Worm (Caenorhabditis elegans): ENCODE results near the gene his-60.
A peak's percentile ranks its signal among the peaks of the same experiment; 100 is the strongest.
"Not testable (repeated sequence)": the region's sequence is repeated elsewhere in the genome, so short reads cannot be mapped to it uniquely, and the experiment has no call there.

The his-60 gene

ce11 chrIV:7486201-7486947 lies 1.4 kb downstream of the his-60 start, which contains the start of the genes his-61 and his-62 (continued):
- TF ChIP-seq aptf-2 (GFP tag; conservative IDR thresholded peaks at IDR 0.05): peak; percentile 87
- peak; percentile 32; the same call in 1 of the 2 replicates for TF ChIP-seq C17E4.6 (GFP tag; IDR thresholded peaks at IDR 0.05)
- TF ChIP-seq F10E7.11 (tag; optimal IDR thresholded peaks at IDR 0.05): no peak
- TF ChIP-seq F22D6.2 (tag; optimal IDR thresholded peaks at IDR 0.05): no peak
- 0 out of 2 replicates have a peak, but pooled peaks have one; percentile 58 for TF ChIP-seq egl-44 (GFP tag; IDR thresholded peaks at IDR 0.05)
- TF ChIP-seq repo-1 (tag; optimal IDR thresholded peaks at IDR 0.05): no peak
- TF ChIP-seq hsf-1 (GFP tag; IDR thresholded peaks at IDR 0.05): peak; percentile 15; the same call in 1 of the 2 replicates
- no peak for TF ChIP-seq attf-5 (GFP tag; optimal IDR thresholded peaks at IDR 0.05)
- TF ChIP-seq hmg-20 (GFP tag; IDR thresholded peaks at IDR 0.05): no peak
- TF ChIP-seq ekl-4 (GFP tag; IDR thresholded peaks at IDR 0.05): peak; percentile 39
- peak; percentile 73 for TF ChIP-seq nhr-80 (tag; optimal IDR thresholded peaks at IDR 0.05)
- TF ChIP-seq sea-2 (GFP tag; IDR thresholded peaks at IDR 0.05): no peak
- TF ChIP-seq B0336.3 (GFP tag; IDR thresholded peaks at IDR 0.05): peak; percentile 46; the same call in 1 of the 2 replicates
- peak; percentile 56 for TF ChIP-seq Y53G8AR.9 (GFP tag; conservative IDR thresholded peaks at IDR 0.05)
- TF ChIP-seq F39B2.1 (GFP tag; IDR thresholded peaks at IDR 0.05): peak; percentile 98
- no peak for TF ChIP-seq atf-7 (tag; optimal IDR thresholded peaks at IDR 0.05)
- no peak for TF ChIP-seq rec-8 (tag; optimal IDR thresholded peaks at IDR 0.05)
- peak; percentile 9; the same call in 1 of the 2 replicates for TF ChIP-seq rcor-1 (GFP tag; IDR thresholded peaks at IDR 0.05)
- TF ChIP-seq dpff-1 (tag; optimal IDR thresholded peaks at IDR 0.05): no peak

ce11 chrIV:7485565-7486200 lies 2.1 kb downstream of the his-60 start:
- TF ChIP-seq lsl-1 (GFP tag; optimal IDR thresholded peaks at IDR 0.05) (peak; percentile 31), hrde-1 (tag; optimal IDR thresholded peaks at IDR 0.05; ENCODE audit: borderline replicate concordance) (peak; percentile 92), rcor-1 (GFP tag; IDR thresholded peaks at IDR 0.05) (peak; percentile 25; the same call in 1 of the 2 replicates), ekl-4 (GFP tag; IDR thresholded peaks at IDR 0.05) (peak; percentile 37; the same call in 1 of the 2 replicates), ceh-40 (GFP tag; IDR thresholded peaks at IDR 0.05) (0 out of 2 replicates have a peak, but pooled peaks have one; percentile 3), cebp-1 (tag; optimal IDR thresholded peaks at IDR 0.05) (peak; percentile 5), lin-26 (GFP tag; IDR thresholded peaks at IDR 0.05) (peak; percentile 87), ama-1 (GFP tag; optimal IDR thresholded peaks at IDR 0.05) (peak; percentile 32 to 33), Y79H2A.3 (GFP tag; conservative IDR thresholded peaks at IDR 0.05) (peak; percentile 49; the same call in 1 of the 2 replicates), egl-44 (GFP tag; IDR thresholded peaks at IDR 0.05) (peak; percentile 53; the same call in 1 of the 2 replicates), sea-2 (GFP tag; IDR thresholded peaks at IDR 0.05) (0 out of 2 replicates have a peak, but pooled peaks have one; percentile 69), egrh-3 (GFP tag; IDR thresholded peaks at IDR 0.05) (peak; percentile 40; the same call in 1 of the 2 replicates), F49E8.2 (tag; optimal IDR thresholded peaks at IDR 0.05; ENCODE audit: insufficient read depth) (peak; percentile 49), snpc-4 (tag; optimal IDR thresholded peaks at IDR 0.05) (peak in 1 of 4 experiments; percentile 43), lin-54 (GFP tag; optimal IDR thresholded peaks at IDR 0.05) (peak; percentile 47), rec-8 (tag; optimal IDR thresholded peaks at IDR 0.05) (peak in 1 of 2 experiments; percentile 38), B0336.3 (GFP tag; IDR thresholded peaks at IDR 0.05) (0 out of 2 replicates have a peak, but pooled peaks have one; percentile 34), snpc-1.3 (tag; optimal IDR thresholded peaks at IDR 0.05; ENCODE audit: insufficient read depth) (peak; percentile 2), Y95B8A.8 (GFP tag; IDR thresholded peaks at IDR 0.05) (peak; percentile 51; the same call in 1 of the 2 replicates), snpc-3.4 (tag; optimal IDR thresholded peaks at IDR 0.05) (peak; percentile 49)
- not testable (repeated sequence) for TF ChIP-seq cebp-1 (GFP tag; IDR thresholded peaks at IDR 0.05); ama-1 (optimal IDR thresholded peaks at IDR 0.05); snpc-4 (GFP tag; optimal IDR thresholded peaks at IDR 0.05)
